Fruit fly (Drosophila melanogaster) whole organism, embryonic: ENCODE results near the gene CG33172.
A peak's percentile ranks its signal among the peaks of the same experiment; 100 is the strongest.

Source experiments
- CG10147 ChIP-seq: fragments of 200-800 bp; sonication (Bioruptor generic); optimal IDR thresholded peaks from 2 replicates; lab custom pipeline; 2019; ENCODE audit warnings: missing biosample characterization, mild to moderate bottlenecking, missing genetic modification characterization, moderate library complexity
- CG1233 ChIP-seq: fragments of 200-800 bp; sonication (Bioruptor generic); optimal IDR thresholded peaks from 4 replicates; lab custom pipeline; 2018; ENCODE audit warnings: missing biosample characterization, mild to moderate bottlenecking, missing genetic modification characterization
- CG12391 ChIP-seq: fragments of 200-800 bp; sonication (Bioruptor generic); optimal IDR thresholded peaks from 3 replicates; lab custom pipeline; 2018; ENCODE audit warnings: missing biosample characterization, mild to moderate bottlenecking, missing genetic modification characterization, moderate library complexity
- CG12744 ChIP-seq: fragments of 200-800 bp; sonication (Bioruptor generic); optimal IDR thresholded peaks from 2 replicates; lab custom pipeline; 2016; ENCODE audit warnings: missing biosample characterization, missing genetic modification characterization
- CG13894 ChIP-seq: fragments of 200-800 bp; sonication (Bioruptor generic); optimal IDR thresholded peaks from 3 replicates; lab custom pipeline; 2018; ENCODE audit warnings: missing biosample characterization, mild to moderate bottlenecking, missing genetic modification characterization, moderate library complexity
- CG14050 ChIP-seq: fragments of 200-800 bp; sonication (Bioruptor generic); IDR thresholded peaks from 3 replicates; pipeline ENCODE4 v1.3.6; 2022; ENCODE audit warnings: missing biosample characterization, missing genetic modification characterization
- CG1602 ChIP-seq: fragments of 200-800 bp; sonication (Bioruptor generic); optimal IDR thresholded peaks from 3 replicates; lab custom pipeline; 2016; ENCODE audit warnings: missing biosample characterization, missing genetic modification characterization
- CG16863 ChIP-seq: fragments of 200-800 bp; sonication (Bioruptor generic); optimal IDR thresholded peaks from 3 replicates; lab custom pipeline; 2016; ENCODE audit warnings: missing biosample characterization, missing genetic modification characterization
- CG17612 ChIP-seq: fragments of 200-800 bp; sonication (Bioruptor generic); IDR thresholded peaks from 2 replicates; pipeline ENCODE4 v1.3.6; 2022; ENCODE audit warnings: missing biosample characterization, missing genetic modification characterization
- CG30020 ChIP-seq: fragments of 200-800 bp; optimal IDR thresholded peaks from 2 replicates; lab custom pipeline; 2019; ENCODE audit warnings: missing biosample characterization, mild to moderate bottlenecking, missing genetic modification characterization, moderate library complexity
- CG30431 ChIP-seq: fragments of 200-800 bp; sonication (Bioruptor generic); optimal IDR thresholded peaks from 2 replicates; lab custom pipeline; 2017; ENCODE audit warnings: missing biosample characterization, missing genetic modification characterization
- CG4328 ChIP-seq: fragments of 200-800 bp; sonication (Bioruptor generic); optimal IDR thresholded peaks from 3 replicates; lab custom pipeline; 2017; ENCODE audit warnings: missing biosample characterization, missing genetic modification reagents, missing genetic modification characterization
- CG43689 ChIP-seq: fragments of 200-800 bp; sonication (Bioruptor generic); IDR thresholded peaks from 2 replicates; pipeline ENCODE4 v1.3.6; 2022; ENCODE audit warnings: missing biosample characterization, missing genetic modification characterization
- CG4730 ChIP-seq: fragments of 200-800 bp; sonication (Bioruptor generic); IDR thresholded peaks from 2 replicates; pipeline ENCODE4 v1.3.6; 2022; ENCODE audit warnings: missing biosample characterization, missing genetic modification characterization
- CG5245 ChIP-seq: fragments of 200-800 bp; sonication (Bioruptor generic); optimal IDR thresholded peaks from 3 replicates; lab custom pipeline; 2016; ENCODE audit warnings: missing biosample characterization, missing genetic modification characterization
- CG6813 ChIP-seq: fragments of 200-800 bp; sonication (Bioruptor generic); optimal IDR thresholded peaks from 2 replicates; lab custom pipeline; 2017; ENCODE audit warnings: missing biosample characterization, missing genetic modification characterization, mild to moderate bottlenecking, moderate library complexity, missing genetic modification reagents
- CG7271 ChIP-seq: fragments of 200-800 bp; sonication (Bioruptor generic); optimal IDR thresholded peaks from 2 replicates; lab custom pipeline; 2018; ENCODE audit warnings: missing biosample characterization, mild to moderate bottlenecking, missing genetic modification characterization, moderate library complexity
- CG7786 ChIP-seq: fragments of 200-800 bp; sonication (Bioruptor generic); optimal IDR thresholded peaks from 2 replicates; lab custom pipeline; 2016; ENCODE audit warnings: missing biosample characterization, missing genetic modification characterization
- CG7839 ChIP-seq: fragments of 200-800 bp; sonication (Bioruptor generic); optimal IDR thresholded peaks from 3 replicates; lab custom pipeline; 2018; ENCODE audit warnings: missing biosample characterization, mild to moderate bottlenecking, missing genetic modification characterization, moderate library complexity
- CG9215 ChIP-seq: fragments of 200-800 bp; sonication (Bioruptor generic); IDR thresholded peaks from 2 replicates; pipeline ENCODE4 v1.3.6; 2022; ENCODE audit warnings: missing biosample characterization, missing genetic modification characterization
- Dfd ChIP-seq, 2 experiments: fragments of >200 bp; optimal IDR thresholded peaks; 2 replicates each; lab custom pipeline; 2017; ENCODE audit warnings: missing biosample characterization in 2 of 2, missing genetic modification characterization in 2 of 2
- Dip2 ChIP-seq: fragments of 200-800 bp; sonication (Bioruptor generic); IDR thresholded peaks from 2 replicates; pipeline ENCODE4 v1.3.6; 2022; ENCODE audit warnings: missing biosample characterization, missing genetic modification characterization
- Doc2 ChIP-seq: fragments of 200-800 bp; sonication (Bioruptor generic); IDR thresholded peaks from 2 replicates; pipeline ENCODE4 v1.3.6; 2022; ENCODE audit warnings: missing biosample characterization, missing genetic modification characterization
- E2f1 ChIP-seq: fragments of 200-800 bp; sonication (Bioruptor generic); IDR thresholded peaks from 2 replicates; pipeline ENCODE4 v1.3.6; 2022; ENCODE audit warnings: missing biosample characterization, missing genetic modification characterization
- Fer2 ChIP-seq: fragments of 200-800 bp; sonication (Bioruptor generic); optimal IDR thresholded peaks from 2 replicates; lab custom pipeline; 2018; ENCODE audit warnings: missing biosample characterization, mild to moderate bottlenecking, missing genetic modification characterization, moderate library complexity
- H15 ChIP-seq: fragments of 200-800 bp; sonication (Bioruptor generic); IDR thresholded peaks from 3 replicates; pipeline ENCODE4 v1.3.6; 2022; ENCODE audit warnings: missing biosample characterization, missing genetic modification characterization
- H2.0 ChIP-seq: fragments of 200-800 bp; sonication (Bioruptor generic); IDR thresholded peaks from 2 replicates; pipeline ENCODE4 v1.3.6; 2022; ENCODE audit warnings: missing biosample characterization, missing genetic modification characterization
- HLHmδ ChIP-seq: fragments of 200-800 bp; sonication (Bioruptor generic); optimal IDR thresholded peaks from 2 replicates; lab custom pipeline; 2018; ENCODE audit warnings: missing biosample characterization, mild to moderate bottlenecking, missing genetic modification characterization, moderate library complexity
- Hand ChIP-seq: fragments of 200-800 bp; sonication (Bioruptor generic); optimal IDR thresholded peaks from 2 replicates; lab custom pipeline; 2017; ENCODE audit warnings: mild to moderate bottlenecking, missing biosample characterization, missing genetic modification reagents, missing genetic modification characterization
- Lhr ChIP-seq: fragments of 200-800 bp; sonication (Bioruptor generic); optimal IDR thresholded peaks from 3 replicates; lab custom pipeline; 2017; ENCODE audit warnings: mild to moderate bottlenecking, missing biosample characterization, missing genetic modification reagents, missing genetic modification characterization
- MTF-1 ChIP-seq: fragments of 200-800 bp; sonication (Bioruptor generic); optimal IDR thresholded peaks from 2 replicates; lab custom pipeline; 2018; ENCODE audit warnings: missing biosample characterization, mild to moderate bottlenecking, missing genetic modification characterization, borderline replicate concordance
- Med ChIP-seq: fragments of 200-800 bp; sonication (Bioruptor generic); peaks from one replicate; lab custom pipeline; 2016; ENCODE audit warnings: missing biosample characterization, missing genetic modification characterization, mild to moderate bottlenecking, inconsistent platforms, moderate library complexity
- Mes4 ChIP-seq: fragments of 200-800 bp; sonication (Bioruptor generic); optimal IDR thresholded peaks from 2 replicates; lab custom pipeline; 2016; ENCODE audit warnings: missing biosample characterization, missing genetic modification characterization
- NC2β ChIP-seq: fragments of 200-800 bp; sonication (Bioruptor generic); optimal IDR thresholded peaks from 2 replicates; lab custom pipeline; 2016; ENCODE audit warnings: missing biosample characterization, missing genetic modification characterization
- Opbp ChIP-seq: fragments of 200-800 bp; sonication (Bioruptor generic); IDR thresholded peaks from 3 replicates; pipeline ENCODE4 v1.3.6; 2022; ENCODE audit warnings: missing biosample characterization, missing genetic modification characterization; ENCODE audit not compliant: partially characterized antibody
- Xrp1 ChIP-seq: fragments of 200-800 bp; sonication (Bioruptor generic); IDR thresholded peaks from 2 replicates; pipeline ENCODE4 v1.3.6; 2022; ENCODE audit warnings: missing biosample characterization, missing genetic modification characterization
- ac ChIP-seq: fragments of 200-800 bp; sonication (Bioruptor generic); optimal IDR thresholded peaks from 3 replicates; lab custom pipeline; 2017; ENCODE audit warnings: missing biosample characterization, mild to moderate bottlenecking, missing genetic modification characterization
- bowl ChIP-seq: fragments of 200-800 bp; sonication (Bioruptor generic); IDR thresholded peaks from 2 replicates; pipeline ENCODE4 v1.3.6; 2022; ENCODE audit warnings: missing biosample characterization, missing genetic modification characterization
- bsh ChIP-seq, 2 experiments: fragments of 200-800 bp; sonication (Bioruptor generic); optimal IDR thresholded peaks; 2 replicates each; lab custom pipeline; 2017 to 2018; ENCODE audit warnings: mild to moderate bottlenecking in 2 of 2, missing biosample characterization in 2 of 2, missing genetic modification characterization in 2 of 2, moderate library complexity in 1 of 2
- corto ChIP-seq: fragments of 200-800 bp; sonication (Bioruptor generic); optimal IDR thresholded peaks from 2 replicates; lab custom pipeline; 2016; ENCODE audit warnings: missing biosample characterization, mild to moderate bottlenecking, missing genetic modification characterization, moderate library complexity
- croc ChIP-seq: fragments of 200-800 bp; sonication (Bioruptor generic); conservative IDR thresholded peaks from 3 replicates; pipeline ENCODE4 v1.3.6; 2022; ENCODE audit warnings: missing biosample characterization, missing genetic modification characterization
- emc ChIP-seq: fragments of 200-800 bp; sonication (Bioruptor generic); optimal IDR thresholded peaks from 2 replicates; lab custom pipeline; 2016; ENCODE audit warnings: missing biosample characterization, missing genetic modification characterization
- gsb-n ChIP-seq: fragments of 200-800 bp; sonication (Bioruptor generic); optimal IDR thresholded peaks from 3 replicates; lab custom pipeline; 2018; ENCODE audit warnings: missing biosample characterization, mild to moderate bottlenecking, missing genetic modification characterization
- nau ChIP-seq: fragments of 200-800 bp; sonication (Bioruptor generic); optimal IDR thresholded peaks from 3 replicates; lab custom pipeline; 2017; ENCODE audit warnings: missing biosample characterization, mild to moderate bottlenecking, missing genetic modification characterization, missing genetic modification reagents
- nmo ChIP-seq: fragments of 200-800 bp; sonication (Bioruptor generic); optimal IDR thresholded peaks from 2 replicates; lab custom pipeline; 2018; ENCODE audit warnings: missing biosample characterization, mild to moderate bottlenecking, missing genetic modification characterization, moderate library complexity
- p53 ChIP-seq: fragments of 200-800 bp; sonication (Bioruptor generic); optimal IDR thresholded peaks from 2 replicates; lab custom pipeline; 2016; ENCODE audit warnings: missing biosample characterization, missing genetic modification characterization
- pan ChIP-seq, 4 experiments: fragments of >200 bp in 3 of 4; fragments of 200-800 bp in 1 of 4; sonication (Bioruptor generic) in 1 of 4; optimal IDR thresholded peaks in 3 of 4; IDR thresholded peaks in 1 of 4; 2 replicates each; pipeline versions ENCODE4 v1.3.6 to Lab custom; 2017 to 2022; ENCODE audit warnings: missing biosample characterization in 2 of 4, missing genetic modification characterization in 2 of 4, mixed read lengths in 1 of 4
- pho ChIP-seq: fragments of 200-800 bp; sonication (Bioruptor generic); optimal IDR thresholded peaks from 2 replicates; lab custom pipeline; 2016; ENCODE audit warnings: missing biosample characterization, missing genetic modification characterization
- pzg ChIP-seq: fragments of 200-800 bp; sonication (Bioruptor generic); optimal IDR thresholded peaks from 3 replicates; lab custom pipeline; 2018; ENCODE audit warnings: missing biosample characterization, mild to moderate bottlenecking, missing genetic modification characterization, moderate library complexity
- slou ChIP-seq: fragments of 200-800 bp; sonication (Bioruptor generic); optimal IDR thresholded peaks from 3 replicates; lab custom pipeline; 2016; ENCODE audit warnings: missing biosample characterization, missing genetic modification characterization

CG33172 gene

dm6 chrX:15733995-15734394 lies 35.5 kb upstream of the CG33172 start, which contains the start of the genes CG12379 and MagR (continued):
- TF ChIP-seq CG4730 (GFP tag; lab: Robert Waterston, UW) (no peak), corto (GFP tag; lab: Kevin White, UChicago) (no peak), CG9215 (GFP tag; lab: Robert Waterston, UW) (peak; percentile 63), bsh (GFP tag; optimal IDR thresholded peaks at IDR 0.05; lab: Kevin White, UChicago) (peak in 1 of 2 experiments; percentile 7), CG6813 (GFP tag; lab: Kevin White, UChicago) (no peak), Lhr (GFP tag; lab: Kevin White, UChicago) (no peak), Xrp1 (GFP tag; lab: Robert Waterston, UW) (peak; percentile 35; the same call in 1 of the 2 replicates), CG14050 (no peak), MTF-1 (GFP tag; lab: Kevin White, UChicago) (no peak), CG7271 (no peak), H15 (GFP tag; lab: Robert Waterston, UW) (no peak; the same call in 2 of the 3 replicates), slou (GFP tag; lab: Kevin White, UChicago) (peak; percentile 35), CG30020 (peak; percentile 75), CG4328 (GFP tag; lab: Kevin White, UChicago) (no peak), CG13894 (tag; lab: Kevin White, UChicago) (no peak), CG1602 (peak; percentile 45), CG5245 (GFP tag; lab: Kevin White, UChicago) (no peak), p53 (GFP tag; lab: Kevin White, UChicago) (no peak), croc (no peak; the same call in 2 of the 3 replicates), Dip2 (GFP tag; lab: Robert Waterston, UW) (no peak), nau (no peak), CG17612 (GFP tag; lab: Robert Waterston, UW) (no peak), Med (GFP tag; lab: Kevin White, UChicago) (peak; percentile 91), ac (GFP tag; lab: Kevin White, UChicago) (no peak), Hand (GFP tag; lab: Kevin White, UChicago) (no peak), CG43689 (GFP tag; lab: Robert Waterston, UW) (no peak), bowl (GFP tag; lab: Robert Waterston, UW) (no peak), CG7839 (tag; lab: Kevin White, UChicago) (no peak), Fer2 (tag; lab: Kevin White, UChicago) (peak; percentile 57), CG1233 (GFP tag; lab: Kevin White, UChicago) (peak; percentile 46), emc (GFP tag; lab: Kevin White, UChicago) (peak; percentile 9), HLHmδ (GFP tag; lab: Kevin White, UChicago) (no peak), E2f1 (GFP tag; lab: Robert Waterston, UW) (peak; percentile 32; the same call in 1 of the 2 replicates), gsb-n (no peak), CG7786 (GFP tag; lab: Kevin White, UChicago) (peak; percentile 56), H2.0 (GFP tag; lab: Robert Waterston, UW) (no peak), pzg (GFP tag; lab: Kevin White, UChicago) (peak; percentile 58), NC2β (GFP tag; lab: Kevin White, UChicago) (peak; percentile 41), CG12744 (GFP tag; lab: Kevin White, UChicago) (peak; percentile 9), pho (peak; percentile 67), CG12391 (tag; lab: Kevin White, UChicago) (peak; percentile 65), Opbp (peak; percentile 67), pan (optimal IDR thresholded peaks at IDR 0.05; lab: Kevin White, UChicago) (no peak), pan (GFP tag; optimal IDR thresholded peaks at IDR 0.05 in 1 of 2, IDR thresholded peaks at IDR 0.05 in 1 of 2) (no peak), CG16863 (peak; percentile 45), CG10147 (GFP tag; lab: Kevin White, UChicago) (peak; percentile 69), nmo (GFP tag; lab: Kevin White, UChicago) (peak; percentile 80), Doc2 (GFP tag; lab: Robert Waterston, UW) (no peak), CG30431 (GFP tag; lab: Kevin White, UChicago) (no peak), Dfd (GFP tag; optimal IDR thresholded peaks at IDR 0.05; lab: Kevin White, UChicago) (no peak), Mes4 (GFP tag; lab: Kevin White, UChicago) (peak; percentile 25)
